Worm (Caenorhabditis elegans): ENCODE measurements around the gene C25F6.8.

Gene C25F6.8

ce11 chrX:5485931-5486537, 38.0 kb downstream of the C25F6.8 start, which contains the start of gene C25F6.1:
Gene C25F6.1 (plus strand): TSS chrX:5486487.
- no peak for TF ChIP-seq dao-5 (tag; optimal IDR thresholded peaks at IDR 0.05)
- no peak for TF ChIP-seq him-1 (tag; optimal IDR thresholded peaks at IDR 0.05)

- TF ChIP-seq dao-5 (tag; optimal IDR thresholded peaks at IDR 0.05), result no peak
- TF ChIP-seq him-1 (tag; optimal IDR thresholded peaks at IDR 0.05), result no peak
- no peak for TF ChIP-seq W03F9.2 (tag; optimal IDR thresholded peaks at IDR 0.05)
Measured at ce11 chrX:5488867-5489266, 40.8 kb downstream of the C25F6.8 start.

DNA sequence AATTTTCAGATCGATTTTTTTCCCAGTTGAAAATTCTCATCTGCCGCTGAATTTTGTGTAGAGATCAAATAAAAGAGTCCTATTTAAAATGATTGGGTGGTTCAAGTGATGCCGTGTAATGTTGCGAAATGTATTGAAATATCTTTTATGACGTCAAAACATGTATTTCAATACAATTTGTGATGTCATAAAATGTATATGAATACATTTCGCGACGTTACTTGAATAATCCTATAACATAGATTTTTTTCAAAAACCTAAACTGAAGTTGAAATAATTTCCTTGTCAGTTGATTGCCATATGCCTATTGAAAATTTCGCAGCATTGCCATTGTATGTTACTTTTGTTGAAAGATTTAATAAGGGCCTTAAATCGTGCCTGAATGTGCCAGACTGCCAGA, 41.5 kb downstream of the C25F6.8 start, which contains the start of gene F55D1.1:
Gene F55D1.1, plus strand, starts transcription at position 301 of the 400 bp plus-strand sequence.
- no peak for TF ChIP-seq him-1 (tag; optimal IDR thresholded peaks at IDR 0.05)
- no peak for TF ChIP-seq dao-5 (tag; optimal IDR thresholded peaks at IDR 0.05)
- TF ChIP-seq W03F9.2 (tag; optimal IDR thresholded peaks at IDR 0.05), result no peak

DNA sequence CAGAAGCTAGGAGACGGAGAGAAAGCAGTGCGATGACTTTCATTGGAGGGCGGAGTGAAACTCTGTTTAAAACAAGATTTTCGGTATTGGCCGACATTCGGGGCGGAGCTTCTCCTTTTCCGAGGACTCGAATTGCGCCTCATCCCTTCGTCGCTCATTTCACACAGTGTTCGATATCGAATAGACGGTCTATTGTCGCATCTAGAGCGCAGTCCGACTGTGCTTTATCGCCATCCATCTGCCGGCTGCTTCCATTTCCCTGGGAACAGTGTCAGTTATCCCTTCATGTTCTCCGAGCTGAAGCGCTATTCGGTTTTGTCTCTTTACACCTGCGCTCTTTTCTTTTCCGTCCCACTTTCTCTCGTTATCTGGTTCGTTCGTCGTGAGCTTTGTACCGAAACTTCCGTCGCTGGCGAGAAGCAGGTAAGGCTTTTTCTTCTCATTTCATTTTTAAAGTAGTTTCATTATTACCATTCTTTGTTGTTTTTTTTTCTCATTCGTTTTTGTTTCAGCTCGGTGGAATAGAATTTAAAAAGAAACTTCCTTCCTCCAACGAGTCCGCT, 44.9 kb downstream of the C25F6.8 start, which contains the start of the genes bus-8A and bus-8B:
Gene bus-8A, plus strand, starts transcription at position 96 of the 563 bp plus-strand sequence.
Gene bus-8B, plus strand, starts transcription at position 513 of the 563 bp plus-strand sequence.
- TF ChIP-seq dao-5 (tag; optimal IDR thresholded peaks at IDR 0.05), result no peak
- no peak for TF ChIP-seq him-1 (tag; optimal IDR thresholded peaks at IDR 0.05)
- TF ChIP-seq W03F9.2 (tag; optimal IDR thresholded peaks at IDR 0.05), result no peak

Data from whole organism, L4/young adult.